Fruit fly (Drosophila melanogaster) whole organism, embryonic: ENCODE data around the gene CG3704.
A peak's percentile ranks its signal among the peaks of the same experiment; 100 is the strongest.

Source experiments
- Awh ChIP-seq: fragments of 200-800 bp; sonication (Bioruptor generic); IDR thresholded peaks from 2 replicates; pipeline ENCODE4, ENCODE4 v1.3.6; 2022; ENCODE audit warnings: missing biosample characterization, missing genetic modification characterization
- BEAF-32 ChIP-seq: fragments of 200-800 bp; sonication (Bioruptor generic); optimal IDR thresholded peaks from 3 replicates; lab custom pipeline; 2017; ENCODE audit warnings: missing biosample characterization, missing genetic modification characterization, mild to moderate bottlenecking, moderate library complexity, missing genetic modification reagents
- Bgb ChIP-seq: fragments of 200-800 bp; sonication (Bioruptor generic); IDR thresholded peaks from 2 replicates; pipeline ENCODE4 v1.3.6; 2022; ENCODE audit warnings: missing biosample characterization, missing genetic modification characterization; ENCODE audit not compliant: partially characterized antibody
- Bteb2 ChIP-seq: fragments of 200-800 bp; sonication (Bioruptor generic); optimal IDR thresholded peaks from 2 replicates; lab custom pipeline; 2016; ENCODE audit warnings: missing biosample characterization, missing genetic modification characterization
- CG10654 ChIP-seq: fragments of 200-800 bp; sonication (Bioruptor generic); optimal IDR thresholded peaks from 2 replicates; lab custom pipeline; 2016; ENCODE audit warnings: missing biosample characterization, missing genetic modification characterization
- CG12071 ChIP-seq: fragments of 200-800 bp; sonication (Bioruptor generic); optimal IDR thresholded peaks from 3 replicates; lab custom pipeline; 2018; ENCODE audit warnings: missing biosample characterization, mild to moderate bottlenecking, missing genetic modification characterization
- CG13296 ChIP-seq: fragments of 200-800 bp; sonication (Bioruptor generic); optimal IDR thresholded peaks from 3 replicates; lab custom pipeline; 2018; ENCODE audit warnings: missing biosample characterization, mild to moderate bottlenecking, missing genetic modification characterization
- CG13624 ChIP-seq: fragments of 200-800 bp; sonication (Bioruptor generic); optimal IDR thresholded peaks from 2 replicates; lab custom pipeline; 2016; ENCODE audit warnings: missing biosample characterization, missing genetic modification characterization
- CG15011 ChIP-seq: fragments of 200-800 bp; sonication (Bioruptor generic); optimal IDR thresholded peaks from 3 replicates; lab custom pipeline; 2018; ENCODE audit warnings: missing biosample characterization, mild to moderate bottlenecking, missing genetic modification characterization
- CG15514 ChIP-seq: fragments of 200-800 bp; sonication (Bioruptor generic); optimal IDR thresholded peaks from 3 replicates; lab custom pipeline; 2017; ENCODE audit warnings: missing biosample characterization, missing genetic modification characterization, mild to moderate bottlenecking, moderate library complexity, missing genetic modification reagents
- CG1647 ChIP-seq: fragments of 200-800 bp; sonication (Bioruptor generic); optimal IDR thresholded peaks from 3 replicates; lab custom pipeline; 2016; ENCODE audit warnings: missing biosample characterization, missing genetic modification characterization
- CG17568 ChIP-seq: fragments of 200-800 bp; sonication (Bioruptor generic); optimal IDR thresholded peaks from 2 replicates; lab custom pipeline; 2018; ENCODE audit warnings: missing biosample characterization, mild to moderate bottlenecking, missing genetic modification characterization, moderate library complexity
- CG18011 ChIP-seq: fragments of 200-800 bp; sonication (Bioruptor generic); optimal IDR thresholded peaks from 2 replicates; lab custom pipeline; 2017; ENCODE audit warnings: missing biosample characterization, missing genetic modification characterization, mild to moderate bottlenecking, moderate library complexity, missing genotype
- CG18619 ChIP-seq: fragments of 200-800 bp; sonication (Bioruptor generic); optimal IDR thresholded peaks from 3 replicates; lab custom pipeline; 2017; ENCODE audit warnings: missing biosample characterization, mild to moderate bottlenecking, missing genetic modification characterization
- CG2712 ChIP-seq: fragments of 200-800 bp; optimal IDR thresholded peaks from 3 replicates; lab custom pipeline; 2019; ENCODE audit warnings: missing biosample characterization, mild to moderate bottlenecking, missing genetic modification characterization, moderate library complexity
- CG2889 ChIP-seq: fragments of 200-800 bp; sonication (Bioruptor generic); IDR thresholded peaks from 3 replicates; pipeline ENCODE4 v1.3.6; 2022; ENCODE audit warnings: missing biosample characterization, missing genetic modification characterization
- CG4854 ChIP-seq: fragments of 200-800 bp; sonication (Bioruptor generic); optimal IDR thresholded peaks from 2 replicates; lab custom pipeline; 2016; ENCODE audit warnings: missing biosample characterization, missing genetic modification characterization, inconsistent platforms
- CG6254 ChIP-seq: fragments of 200-800 bp; sonication (Bioruptor generic); optimal IDR thresholded peaks from 3 replicates; lab custom pipeline; 2017; ENCODE audit warnings: mild to moderate bottlenecking, missing biosample characterization, missing genetic modification reagents, missing genetic modification characterization
- CG7372 ChIP-seq: fragments of 200-800 bp; sonication (Bioruptor generic); IDR thresholded peaks from 2 replicates; pipeline ENCODE4 v1.3.6; 2022; ENCODE audit warnings: missing biosample characterization, missing genetic modification characterization
- CG8924 ChIP-seq: fragments of 200-800 bp; optimal IDR thresholded peaks from 3 replicates; lab custom pipeline; 2019; ENCODE audit warnings: missing biosample characterization, mild to moderate bottlenecking, missing genetic modification characterization, moderate library complexity
- CG9797 ChIP-seq: fragments of 200-800 bp; sonication (Bioruptor generic); optimal IDR thresholded peaks from 3 replicates; lab custom pipeline; 2018; ENCODE audit warnings: missing biosample characterization, mild to moderate bottlenecking, missing genetic modification characterization
- Dbx ChIP-seq: fragments of 200-800 bp; sonication (Bioruptor generic); IDR thresholded peaks from 3 replicates; pipeline ENCODE4 v1.3.6; 2022; ENCODE audit warnings: missing biosample characterization, missing genetic modification characterization
- Dp ChIP-seq: fragments of 200-800 bp; sonication (Bioruptor generic); optimal IDR thresholded peaks from 2 replicates; lab custom pipeline; 2018; ENCODE audit warnings: missing biosample characterization, mild to moderate bottlenecking, missing genetic modification characterization, moderate library complexity
- Dref ChIP-seq: fragments of 200-800 bp; sonication (Bioruptor generic); IDR thresholded peaks from 2 replicates; pipeline ENCODE4 v1.3.6; 2022; ENCODE audit warnings: missing biosample characterization, missing genetic modification characterization
- Elba2 ChIP-seq: fragments of 200-800 bp; sonication (Bioruptor generic); optimal IDR thresholded peaks from 3 replicates; lab custom pipeline; 2016; ENCODE audit warnings: missing biosample characterization, missing genetic modification characterization
- Fer1 ChIP-seq: fragments of 200-800 bp; sonication (Bioruptor generic); optimal IDR thresholded peaks from 2 replicates; lab custom pipeline; 2017; ENCODE audit warnings: missing biosample characterization, mild to moderate bottlenecking, missing genetic modification characterization
- H15 ChIP-seq: fragments of 200-800 bp; sonication (Bioruptor generic); IDR thresholded peaks from 3 replicates; pipeline ENCODE4 v1.3.6; 2022; ENCODE audit warnings: missing biosample characterization, missing genetic modification characterization
- HmgZ ChIP-seq: fragments of 200-800 bp; sonication (Bioruptor generic); optimal IDR thresholded peaks from 2 replicates; lab custom pipeline; 2018; ENCODE audit warnings: missing biosample characterization, mild to moderate bottlenecking, missing genetic modification characterization
- Hr39 ChIP-seq: fragments of >200 bp; optimal IDR thresholded peaks from 2 replicates; lab custom pipeline; 2017
- NC2β ChIP-seq: fragments of 200-800 bp; sonication (Bioruptor generic); optimal IDR thresholded peaks from 2 replicates; lab custom pipeline; 2016; ENCODE audit warnings: missing biosample characterization, missing genetic modification characterization
- Nf-YA ChIP-seq: fragments of 200-800 bp; sonication (Bioruptor generic); IDR thresholded peaks from 2 replicates; pipeline ENCODE4 v1.3.6; 2022; ENCODE audit warnings: missing biosample characterization, missing genetic modification characterization
- PHDP ChIP-seq: fragments of 200-800 bp; sonication (Bioruptor generic); optimal IDR thresholded peaks from 3 replicates; lab custom pipeline; 2018; ENCODE audit warnings: missing biosample characterization, mild to moderate bottlenecking, missing genetic modification characterization, moderate library complexity
- Ravus ChIP-seq: fragments of 200-800 bp; sonication (Bioruptor generic); IDR thresholded peaks from 2 replicates; pipeline ENCODE4 v1.3.6; 2022; ENCODE audit warnings: missing biosample characterization, missing genetic modification characterization
- Sox100B ChIP-seq: fragments of 200-800 bp; sonication (Bioruptor generic); optimal IDR thresholded peaks from 3 replicates; lab custom pipeline; 2018; ENCODE audit warnings: missing biosample characterization, mild to moderate bottlenecking, missing genetic modification characterization
- ac ChIP-seq: fragments of 200-800 bp; sonication (Bioruptor generic); optimal IDR thresholded peaks from 3 replicates; lab custom pipeline; 2017; ENCODE audit warnings: missing biosample characterization, mild to moderate bottlenecking, missing genetic modification characterization
- br ChIP-seq: fragments of >200 bp; optimal IDR thresholded peaks from 2 replicates; lab custom pipeline; 2017
- chif ChIP-seq, 2 experiments: fragments of 200-800 bp; sonication (Bioruptor generic); optimal IDR thresholded peaks; 3 replicates each; lab custom pipeline; 2016; ENCODE audit warnings: missing biosample characterization in 2 of 2, missing genetic modification characterization in 2 of 2
- chinmo ChIP-seq: fragments of 200-800 bp; sonication (Bioruptor generic); IDR thresholded peaks from 4 replicates; pipeline ENCODE4 v1.3.6; 2022; ENCODE audit warnings: missing biosample characterization, missing genetic modification characterization; ENCODE audit not compliant: partially characterized antibody
- dati ChIP-seq: fragments of 200-800 bp; sonication (Bioruptor generic); IDR thresholded peaks from 2 replicates; pipeline ENCODE4 v1.3.6; 2022; ENCODE audit warnings: missing biosample characterization, missing genetic modification characterization
- grn ChIP-seq: fragments of 200-800 bp; sonication (Bioruptor generic); optimal IDR thresholded peaks from 3 replicates; lab custom pipeline; 2017; ENCODE audit warnings: missing biosample characterization, missing genetic modification characterization
- gsb-n ChIP-seq: fragments of 200-800 bp; sonication (Bioruptor generic); optimal IDR thresholded peaks from 3 replicates; lab custom pipeline; 2018; ENCODE audit warnings: missing biosample characterization, mild to moderate bottlenecking, missing genetic modification characterization
- inv ChIP-seq: fragments of 200-800 bp; sonication (Bioruptor generic); IDR thresholded peaks from 2 replicates; pipeline ENCODE4 v1.3.6; 2022; ENCODE audit warnings: missing biosample characterization, missing genetic modification characterization; ENCODE audit not compliant: partially characterized antibody
- maf-S ChIP-seq: fragments of 200-800 bp; sonication (Bioruptor generic); optimal IDR thresholded peaks from 2 replicates; lab custom pipeline; 2016; ENCODE audit warnings: missing biosample characterization, missing genetic modification characterization
- mld ChIP-seq: fragments of 200-800 bp; sonication (Bioruptor generic); IDR thresholded peaks from 3 replicates; pipeline ENCODE4 v1.3.6; 2022; ENCODE audit warnings: missing biosample characterization, missing genetic modification characterization; ENCODE audit not compliant: partially characterized antibody
- nau ChIP-seq: fragments of 200-800 bp; sonication (Bioruptor generic); optimal IDR thresholded peaks from 3 replicates; lab custom pipeline; 2017; ENCODE audit warnings: missing biosample characterization, mild to moderate bottlenecking, missing genetic modification characterization, missing genetic modification reagents
- pita ChIP-seq: fragments of 200-800 bp; sonication (Bioruptor generic); optimal IDR thresholded peaks from 2 replicates; lab custom pipeline; 2017; ENCODE audit warnings: missing biosample characterization, mild to moderate bottlenecking, missing genetic modification characterization
- ro ChIP-seq: fragments of 200-800 bp; sonication (Bioruptor generic); IDR thresholded peaks from 2 replicates; pipeline ENCODE4 v1.3.6; 2022; ENCODE audit warnings: missing biosample characterization, missing genetic modification characterization
- slbo ChIP-seq: fragments of 200-800 bp; sonication (Bioruptor generic); IDR thresholded peaks from 2 replicates; pipeline ENCODE4 v1.3.6; 2022; ENCODE audit warnings: missing biosample characterization, missing genetic modification characterization
- unc-4 ChIP-seq: fragments of 200-800 bp; sonication (Bioruptor generic); IDR thresholded peaks from 2 replicates; pipeline ENCODE4 v1.3.6; 2022; ENCODE audit warnings: missing biosample characterization, missing genetic modification characterization; ENCODE audit not compliant: partially characterized antibody
- unpg ChIP-seq: fragments of 200-800 bp; sonication (Bioruptor generic); optimal IDR thresholded peaks from 3 replicates; lab custom pipeline; 2018; ENCODE audit warnings: missing biosample characterization, mild to moderate bottlenecking, missing genetic modification characterization, moderate library complexity
- vnd ChIP-seq: fragments of 200-800 bp; sonication (Bioruptor generic); IDR thresholded peaks from 3 replicates; pipeline ENCODE4 v1.3.6; 2022; ENCODE audit warnings: missing biosample characterization, missing genetic modification characterization; ENCODE audit not compliant: partially characterized antibody

The CG3704 gene

DNA sequence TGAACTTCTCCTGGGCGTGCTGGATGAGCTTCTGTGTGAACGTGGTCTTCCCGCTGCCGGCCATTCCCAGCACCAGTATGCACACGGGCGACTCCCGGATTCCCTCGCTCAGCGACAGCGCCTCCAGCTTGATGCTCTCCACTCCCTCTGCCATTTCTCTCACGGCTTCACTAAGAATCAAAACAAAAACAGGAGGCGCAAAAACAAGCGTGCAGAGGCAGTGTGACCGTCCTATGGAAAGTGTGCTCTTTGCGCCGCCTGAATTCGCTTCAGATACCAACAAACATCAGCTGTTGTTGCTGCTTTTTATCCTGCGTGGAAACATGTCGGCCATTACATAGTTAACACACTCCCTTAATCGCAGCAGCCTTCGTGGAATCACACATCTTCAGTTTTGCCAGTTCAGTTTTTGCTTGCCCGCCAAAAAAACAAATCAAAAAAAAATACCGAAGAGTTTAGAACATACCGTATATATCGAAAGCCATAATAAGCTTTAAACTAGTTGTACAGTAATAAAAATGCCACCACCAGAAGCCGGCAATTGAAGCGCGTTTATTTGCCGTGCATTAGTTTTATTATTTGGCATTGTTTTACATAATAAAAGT, at the start of gene CG3704, which contains the start of gene mus81 (continued):
- no peak for TF ChIP-seq chinmo (GFP tag; lab: Robert Waterston, UW)
- TF ChIP-seq Hr39 (lab: Kevin White, UChicago): no peak
- TF ChIP-seq mld (GFP tag; lab: Robert Waterston, UW): no peak
- no peak for TF ChIP-seq Bteb2
- TF ChIP-seq CG10654: no peak
- 0 out of 2 replicates have a peak, but pooled peaks have one; percentile 18 for TF ChIP-seq Bgb
- TF ChIP-seq grn: no peak
- peak; percentile 46 for TF ChIP-seq HmgZ (tag; lab: Kevin White, UChicago)
- no peak for TF ChIP-seq dati (GFP tag; lab: Robert Waterston, UW)
- TF ChIP-seq nau (GFP tag; lab: Kevin White, UChicago): no peak
- no peak for TF ChIP-seq PHDP
- peak; percentile 77 for TF ChIP-seq BEAF-32 (GFP tag; lab: Kevin White, UChicago)
- TF ChIP-seq Ravus: no peak
- TF ChIP-seq Dref (GFP tag; lab: Robert Waterston, UW): no peak
- TF ChIP-seq CG2889 (GFP tag; lab: Robert Waterston, UW): no peak
- no peak for TF ChIP-seq vnd (GFP tag; lab: Robert Waterston, UW)
- TF ChIP-seq CG8924 (tag; lab: Kevin White, UChicago): no peak
- no peak for TF ChIP-seq H15 (GFP tag; lab: Robert Waterston, UW)
- no peak for TF ChIP-seq maf-S (GFP tag; lab: Kevin White, UChicago)
- no peak for TF ChIP-seq CG18011
- TF ChIP-seq ro: no peak
- peak; percentile 35; the same call in 1 of the 2 replicates for TF ChIP-seq inv (GFP tag; lab: Robert Waterston, UW)
- no peak for TF ChIP-seq CG13624 (GFP tag; lab: Kevin White, UChicago)
- TF ChIP-seq CG1647: no peak
- no peak for TF ChIP-seq unpg (GFP tag; lab: Kevin White, UChicago)
- no peak for TF ChIP-seq CG18619 (GFP tag; lab: Kevin White, UChicago)
- TF ChIP-seq CG2712 (tag; lab: Kevin White, UChicago): peak; percentile 7
- no peak for TF ChIP-seq Nf-YA (GFP tag; lab: Robert Waterston, UW)
- TF ChIP-seq NC2β (GFP tag; lab: Kevin White, UChicago): no peak
- TF ChIP-seq CG4854 (GFP tag; lab: Kevin White, UChicago): no peak
- TF ChIP-seq CG15514 (GFP tag; lab: Kevin White, UChicago): peak; percentile 72
- no peak for TF ChIP-seq CG12071 (GFP tag; lab: Kevin White, UChicago)
- no peak for TF ChIP-seq CG6254
- peak; percentile 2 for TF ChIP-seq gsb-n (tag; lab: Kevin White, UChicago)
- TF ChIP-seq Sox100B (GFP tag; lab: Kevin White, UChicago): no peak
- TF ChIP-seq br (lab: Kevin White, UChicago): no peak
- TF ChIP-seq CG13296: no peak
- TF ChIP-seq CG9797 (GFP tag; lab: Kevin White, UChicago): peak; percentile 87
- peak; percentile 66 for TF ChIP-seq unc-4 (GFP tag; lab: Robert Waterston, UW)
- no peak for TF ChIP-seq pita
- TF ChIP-seq CG15011 (GFP tag; lab: Kevin White, UChicago): no peak
- no peak for TF ChIP-seq Fer1 (GFP tag; lab: Kevin White, UChicago)
- no peak for TF ChIP-seq Dbx
- no peak for TF ChIP-seq chif (GFP tag; optimal IDR thresholded peaks at IDR 0.05; lab: Kevin White, UChicago)
- no peak for TF ChIP-seq CG7372 (GFP tag; lab: Robert Waterston, UW)
- peak; percentile 75 for TF ChIP-seq Dp (GFP tag; lab: Kevin White, UChicago)
- no peak for TF ChIP-seq Elba2
- peak; percentile 16; the same call in 1 of the 2 replicates for TF ChIP-seq slbo (GFP tag; lab: Robert Waterston, UW)
- TF ChIP-seq Awh (GFP tag; lab: Robert Waterston, UW): no peak
- TF ChIP-seq CG17568 (GFP tag; lab: Kevin White, UChicago): no peak
- TF ChIP-seq ac (GFP tag; lab: Kevin White, UChicago): no peak
